Worm (Caenorhabditis elegans): ENCODE data around the gene ztf-16.
A peak's percentile ranks its signal among the peaks of the same experiment; 100 is the strongest.

Gene ztf-16

ce11 chrX:4811242-4811641, at the start of gene ztf-16:
Gene ztf-16, minus strand, starts transcription at chrX:4811540.
- TF ChIP-seq nhr-6 (tag; optimal IDR thresholded peaks at IDR 0.05) (no peak), Y55F3AM.14 (GFP tag; optimal IDR thresholded peaks at IDR 0.05) (no peak), lin-13 (GFP tag; optimal IDR thresholded peaks at IDR 0.05) (no peak), lin-11 (tag; optimal IDR thresholded peaks at IDR 0.05) (no peak), nhr-129 (tag; optimal IDR thresholded peaks at IDR 0.05) (no peak), ztf-11 (tag; optimal IDR thresholded peaks at IDR 0.05) (no peak), snpc-4 (tag; optimal IDR thresholded peaks at IDR 0.05) (no peak), elt-1 (tag; optimal IDR thresholded peaks at IDR 0.05) (no peak), blmp-1 (tag; optimal IDR thresholded peaks at IDR 0.05; ENCODE audit: insufficient read depth) (no peak), C34F6.9 (tag; optimal IDR thresholded peaks at IDR 0.05) (no peak), F13H6.1 (tag; optimal IDR thresholded peaks at IDR 0.05) (no peak), mdl-1 (tag; optimal IDR thresholded peaks at IDR 0.05) (no peak), gmeb-1 (tag; optimal IDR thresholded peaks at IDR 0.05) (no peak), sma-9 (GFP tag; optimal IDR thresholded peaks at IDR 0.05) (no peak), sma-9 (tag; optimal IDR thresholded peaks at IDR 0.05) (no peak), nhr-11 (tag; optimal IDR thresholded peaks at IDR 0.05) (no peak), ZK546.5 (tag; optimal IDR thresholded peaks at IDR 0.05) (no peak), alr-1 (tag; optimal IDR thresholded peaks at IDR 0.05) (no peak), aly-2 (tag; optimal IDR thresholded peaks at IDR 0.05) (no peak), mab-5 (tag; optimal IDR thresholded peaks at IDR 0.05) (no peak), sem-4 (tag; optimal IDR thresholded peaks at IDR 0.05) (no peak)

- no peak for TF ChIP-seq sma-3 (GFP tag; optimal IDR thresholded peaks at IDR 0.05)
- peak; percentile 40 for TF ChIP-seq sma-9 (GFP tag; optimal IDR thresholded peaks at IDR 0.05)
- no peak for TF ChIP-seq sma-9 (tag; optimal IDR thresholded peaks at IDR 0.05)
- peak; percentile 35 for TF ChIP-seq C34F6.9 (tag; optimal IDR thresholded peaks at IDR 0.05)
- no peak for TF ChIP-seq lsy-2 (tag; optimal IDR thresholded peaks at IDR 0.05)
- TF ChIP-seq mab-5 (tag; optimal IDR thresholded peaks at IDR 0.05), result no peak
Measured at ce11 chrX:4859582-4860095, 48.3 kb upstream of the ztf-16 start, which contains the start of gene add-1. Gene add-1, minus strand, starts transcription at chrX:4860045.

ce11 chrX:4853060-4853459, 41.7 kb upstream of the ztf-16 start, which contains the start of gene F39C12.1:
Gene F39C12.1, minus strand, starts transcription at chrX:4853195.
- no peak for TF ChIP-seq mab-5 (tag; optimal IDR thresholded peaks at IDR 0.05)
- TF ChIP-seq ztf-4 (tag; optimal IDR thresholded peaks at IDR 0.05), result no peak
- no peak for TF ChIP-seq mbf-1 (tag; optimal IDR thresholded peaks at IDR 0.05)
- TF ChIP-seq fos-1 (tag; optimal IDR thresholded peaks at IDR 0.05), result peak; percentile 89
- TF ChIP-seq nhr-129 (tag; optimal IDR thresholded peaks at IDR 0.05), result peak; percentile 32
- peak; percentile 73 for TF ChIP-seq crh-2 (tag; optimal IDR thresholded peaks at IDR 0.05)
- TF ChIP-seq ztf-11 (tag; optimal IDR thresholded peaks at IDR 0.05), result no peak
- TF ChIP-seq sma-3 (GFP tag; optimal IDR thresholded peaks at IDR 0.05), result peak; percentile 0
- TF ChIP-seq C34F6.9 (tag; optimal IDR thresholded peaks at IDR 0.05), result peak; percentile 55
- TF ChIP-seq sma-9 (GFP tag; optimal IDR thresholded peaks at IDR 0.05), result peak; percentile 62
- no peak for TF ChIP-seq sma-9 (tag; optimal IDR thresholded peaks at IDR 0.05)

DNA sequence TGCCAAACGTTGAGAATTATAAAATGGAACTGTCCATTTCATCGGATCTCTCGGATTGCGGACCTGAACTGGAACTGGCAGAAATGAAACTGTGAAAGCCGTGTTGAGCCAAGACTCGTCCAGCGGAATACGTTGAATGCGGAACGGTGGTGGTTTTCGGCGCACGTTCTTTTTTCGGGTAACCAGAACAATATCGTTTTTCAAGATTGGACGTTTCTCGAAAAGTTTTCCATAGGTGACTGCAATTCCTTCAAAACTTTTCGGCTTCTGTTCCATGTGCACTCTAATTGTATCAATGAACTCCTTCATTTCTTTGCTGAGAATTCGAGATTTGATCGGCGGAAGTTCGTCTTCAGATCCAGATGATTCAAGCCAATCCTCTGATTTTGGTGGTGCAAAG, 33.4 kb upstream of the ztf-16 start:
- TF ChIP-seq ceh-82 (tag; optimal IDR thresholded peaks at IDR 0.05), result no peak
- no peak for TF ChIP-seq lin-13 (GFP tag; optimal IDR thresholded peaks at IDR 0.05)
- TF ChIP-seq zag-1 (tag; optimal IDR thresholded peaks at IDR 0.05), result no peak
- TF ChIP-seq nhr-11 (tag; optimal IDR thresholded peaks at IDR 0.05), result no peak
- no peak for TF ChIP-seq nhr-10 (tag; optimal IDR thresholded peaks at IDR 0.05)
- no peak for TF ChIP-seq fos-1 (tag; optimal IDR thresholded peaks at IDR 0.05)
- no peak for TF ChIP-seq dmd-4 (tag; optimal IDR thresholded peaks at IDR 0.05)
- no peak for TF ChIP-seq skn-1 (tag; optimal IDR thresholded peaks at IDR 0.05)
- no peak for TF ChIP-seq nhr-23 (tag; optimal IDR thresholded peaks at IDR 0.05)
- TF ChIP-seq ztf-1 (GFP tag; conservative IDR thresholded peaks at IDR 0.05), result no peak
- TF ChIP-seq nhr-6 (tag; optimal IDR thresholded peaks at IDR 0.05), result no peak
- TF ChIP-seq nhr-237 (tag; optimal IDR thresholded peaks at IDR 0.05), result no peak
- TF ChIP-seq gmeb-1 (tag; optimal IDR thresholded peaks at IDR 0.05), result no peak

- TF ChIP-seq F13H6.1 (tag; optimal IDR thresholded peaks at IDR 0.05) (no peak), mbf-1 (tag; optimal IDR thresholded peaks at IDR 0.05) (no peak), blmp-1 (tag; optimal IDR thresholded peaks at IDR 0.05; ENCODE audit: insufficient read depth) (no peak), peb-1 (tag; optimal IDR thresholded peaks at IDR 0.05) (no peak), ztf-1 (GFP tag; conservative IDR thresholded peaks at IDR 0.05) (no peak), ama-1 (optimal IDR thresholded peaks at IDR 0.05) (no peak), fos-1 (tag; optimal IDR thresholded peaks at IDR 0.05) (no peak), nhr-77 (tag; optimal IDR thresholded peaks at IDR 0.05) (no peak), elt-1 (tag; optimal IDR thresholded peaks at IDR 0.05) (no peak), Y55F3AM.14 (GFP tag; optimal IDR thresholded peaks at IDR 0.05) (no peak)
Measured at ce11 chrX:4842305-4842704, 31.0 kb upstream of the ztf-16 start.

Data from whole organism, L2 larva.